Worm (Caenorhabditis elegans) whole organism, L1 larva: Measurements from ENCODE around the gene Y42H9AR.4.

Source experiments
- C16A3.4 ChIP-seq: fragments of 150-350 bp; optimal IDR thresholded peaks from 2 replicates; lab custom pipeline; 2014; ENCODE audit warnings: missing biosample characterization, missing genetic modification characterization
- Y116A8C.19 ChIP-seq: sonication (generic microtip); optimal IDR thresholded peaks from 2 replicates; lab custom pipeline; 2016; ENCODE audit warnings: missing compliant biosample characterization, missing genetic modification characterization, borderline replicate concordance
- aly-2 ChIP-seq: fragments of 150-350 bp; optimal IDR thresholded peaks from 2 replicates; lab custom pipeline; 2014; ENCODE audit warnings: missing biosample characterization, missing genetic modification characterization
- ama-1 ChIP-seq: fragments of 150-350 bp; optimal IDR thresholded peaks from 2 replicates; lab custom pipeline; 2014
- ceh-82 ChIP-seq, 3 experiments: fragments of 150-350 bp in 1 of 3; sonication (generic microtip) in 2 of 3; optimal IDR thresholded peaks; 2 replicates each; lab custom pipeline; 2014 to 2017; ENCODE audit warnings: missing biosample characterization in 3 of 3, missing genetic modification characterization in 3 of 3
- ceh-88 ChIP-seq: fragments of 200-800 bp; sonication (Bioruptor generic); IDR thresholded peaks from 2 replicates; pipeline ENCODE4 v1.3.6; 2022; ENCODE audit warnings: missing genetic modification characterization, missing compliant biosample characterization
- dsc-1 ChIP-seq: sonication (generic microtip); optimal IDR thresholded peaks from 2 replicates; lab custom pipeline; 2016; ENCODE audit warnings: mild to moderate bottlenecking, missing genetic modification characterization, missing compliant biosample characterization
- efl-3 ChIP-seq: fragments of 200-800 bp; sonication (Bioruptor generic); optimal IDR thresholded peaks from 2 replicates; lab custom pipeline; 2018; ENCODE audit warnings: mild to moderate bottlenecking, missing genetic modification characterization, missing compliant biosample characterization
- egl-13 ChIP-seq: sonication (generic microtip); optimal IDR thresholded peaks from 2 replicates; lab custom pipeline; 2016; ENCODE audit warnings: missing genotype, missing genetic modification reagents, missing genetic modification characterization, missing compliant biosample characterization
- elt-2 ChIP-seq: sonication (generic microtip); optimal IDR thresholded peaks from 2 replicates; lab custom pipeline; 2016; ENCODE audit warnings: missing genetic modification characterization, mild to moderate bottlenecking, inconsistent platforms, missing compliant biosample characterization, missing genetic modification reagents
- elt-3 ChIP-seq, 6 experiments: fragments of 150-350 bp in 1 of 6; sonication (generic microtip); optimal IDR thresholded peaks; 2 replicates each; lab custom pipeline; 2017 to 2018; ENCODE audit warnings: missing biosample characterization in 6 of 6, missing genetic modification characterization in 6 of 6, inconsistent platforms in 1 of 6
- fkh-10 ChIP-seq: sonication (generic microtip); optimal IDR thresholded peaks from 2 replicates; lab custom pipeline; 2017; ENCODE audit warnings: missing biosample characterization, missing genetic modification reagents, missing genetic modification characterization
- fkh-4 ChIP-seq: sonication (generic microtip); optimal IDR thresholded peaks from 2 replicates; lab custom pipeline; 2016; ENCODE audit warnings: missing compliant biosample characterization, missing genetic modification characterization, borderline replicate concordance
- grh-1 ChIP-seq: fragments of 200-800 bp; sonication (Bioruptor generic); IDR thresholded peaks from 2 replicates; pipeline ENCODE4 v1.3.6; 2022; ENCODE audit warnings: missing genetic modification reagents, missing genetic modification characterization, missing compliant biosample characterization
- hlh-17 ChIP-seq: fragments of 200-800 bp; sonication (Bioruptor generic); optimal IDR thresholded peaks from 2 replicates; lab custom pipeline; 2018; ENCODE audit warnings: missing genetic modification characterization, mild to moderate bottlenecking, missing compliant biosample characterization, moderate library complexity, borderline replicate concordance
- hlh-4 ChIP-seq: sonication (generic microtip); optimal IDR thresholded peaks from 2 replicates; lab custom pipeline; 2016; ENCODE audit warnings: mild to moderate bottlenecking, missing genetic modification characterization, missing compliant biosample characterization
- jun-1 ChIP-seq: fragments of 150-350 bp; optimal IDR thresholded peaks from 2 replicates; lab custom pipeline; 2014; ENCODE audit warnings: missing biosample characterization, missing genetic modification reagents, missing genetic modification characterization
- lin-15B ChIP-seq: fragments of 150-350 bp; sonication (generic microtip); optimal IDR thresholded peaks from 3 replicates; lab custom pipeline; 2014; ENCODE audit warnings: missing biosample characterization, missing genetic modification characterization
- lin-35 ChIP-seq, 2 experiments: fragments of 150-350 bp; optimal IDR thresholded peaks; 2 replicates each; lab custom pipeline; 2014; ENCODE audit warnings: missing biosample characterization in 2 of 2, missing genetic modification characterization in 2 of 2, missing genetic modification reagents in 2 of 2
- lin-39 ChIP-seq: fragments of 150-350 bp; optimal IDR thresholded peaks from 2 replicates; lab custom pipeline; 2014; ENCODE audit warnings: missing biosample characterization, missing genetic modification reagents, missing genetic modification characterization
- mdl-1 ChIP-seq, 2 experiments: fragments of 150-350 bp; optimal IDR thresholded peaks; 2 replicates each; lab custom pipeline; 2014 to 2017; ENCODE audit warnings: missing biosample characterization in 2 of 2, missing genetic modification characterization in 2 of 2, inconsistent platforms in 1 of 2
- mep-1 ChIP-seq: fragments of 150-350 bp; optimal IDR thresholded peaks from 2 replicates; lab custom pipeline; 2014; ENCODE audit warnings: missing biosample characterization, missing genetic modification characterization
- nhr-19 ChIP-seq: fragments of 200-800 bp; sonication (Bioruptor generic); conservative IDR thresholded peaks from 2 replicates; pipeline ENCODE4 v1.3.6; 2022; ENCODE audit warnings: missing genetic modification characterization, missing compliant biosample characterization
- nhr-20 ChIP-seq: sonication (generic microtip); optimal IDR thresholded peaks from 2 replicates; lab custom pipeline; 2016; ENCODE audit warnings: mild to moderate bottlenecking, missing genetic modification characterization, missing compliant biosample characterization
- nhr-237 ChIP-seq: fragments of 150-350 bp; optimal IDR thresholded peaks from 2 replicates; lab custom pipeline; 2014; ENCODE audit warnings: missing biosample characterization, missing genetic modification characterization
- nhr-28 ChIP-seq: fragments of 150-350 bp; optimal IDR thresholded peaks from 2 replicates; lab custom pipeline; 2014; ENCODE audit warnings: missing biosample characterization, missing genetic modification characterization
- nhr-71 ChIP-seq: sonication (generic microtip); optimal IDR thresholded peaks from 2 replicates; lab custom pipeline; 2016; ENCODE audit warnings: mild to moderate bottlenecking, missing genetic modification characterization, moderate library complexity, missing compliant biosample characterization
- nhr-76 ChIP-seq: sonication (generic microtip); optimal IDR thresholded peaks from 2 replicates; lab custom pipeline; 2017; ENCODE audit warnings: missing biosample characterization, missing genetic modification characterization
- nhr-77 ChIP-seq: fragments of 150-350 bp; optimal IDR thresholded peaks from 2 replicates; lab custom pipeline; 2014; ENCODE audit warnings: missing biosample characterization, missing genetic modification characterization
- nhr-84 ChIP-seq: sonication (generic microtip); optimal IDR thresholded peaks from 2 replicates; lab custom pipeline; 2017; ENCODE audit warnings: missing biosample characterization, missing genetic modification characterization
- nhr-85 ChIP-seq: sonication (generic microtip); peaks from one replicate; lab custom pipeline; 2016; ENCODE audit warnings: missing genetic modification characterization, inconsistent platforms, missing compliant biosample characterization
- nhr-90 ChIP-seq: sonication (generic microtip); optimal IDR thresholded peaks from 2 replicates; lab custom pipeline; 2016; ENCODE audit warnings: mild to moderate bottlenecking, missing genetic modification characterization, missing compliant biosample characterization; ENCODE audit not compliant: poor library complexity
- pag-3 ChIP-seq: sonication (generic microtip); optimal IDR thresholded peaks from 2 replicates; lab custom pipeline; 2017; ENCODE audit warnings: missing genetic modification characterization, mild to moderate bottlenecking, missing compliant biosample characterization, antibody characterized with exemption, borderline replicate concordance; ENCODE audit not compliant: insufficient read depth
- pax-3 ChIP-seq: fragments of 200-800 bp; sonication (Bioruptor generic); optimal IDR thresholded peaks from 2 replicates; lab custom pipeline; 2018; ENCODE audit warnings: mild to moderate bottlenecking, missing genetic modification characterization, moderate library complexity, missing compliant biosample characterization
- rnt-1 ChIP-seq: sonication (generic microtip); optimal IDR thresholded peaks from 2 replicates; lab custom pipeline; 2016; ENCODE audit warnings: mild to moderate bottlenecking, missing genetic modification characterization, moderate library complexity, missing compliant biosample characterization
- skn-1 ChIP-seq: fragments of 150-350 bp; optimal IDR thresholded peaks from 2 replicates; lab custom pipeline; 2014; ENCODE audit warnings: missing biosample characterization, missing genetic modification characterization
- snpc-4 ChIP-seq: fragments of 150-350 bp; optimal IDR thresholded peaks from 2 replicates; lab custom pipeline; 2014; ENCODE audit warnings: missing biosample characterization, missing genetic modification characterization
- snu-23 ChIP-seq: sonication (generic microtip); optimal IDR thresholded peaks from 2 replicates; lab custom pipeline; 2016; ENCODE audit warnings: missing genetic modification characterization, missing compliant biosample characterization
- sup-37 ChIP-seq: fragments of 200-800 bp; sonication (Bioruptor generic); optimal IDR thresholded peaks from 2 replicates; lab custom pipeline; 2018; ENCODE audit warnings: mild to moderate bottlenecking, missing genetic modification characterization, missing compliant biosample characterization
- swsn-7 ChIP-seq: sonication (generic microtip); optimal IDR thresholded peaks from 2 replicates; lab custom pipeline; 2016; ENCODE audit warnings: missing genetic modification characterization, missing compliant biosample characterization
- tbx-2 ChIP-seq: sonication (generic microtip); optimal IDR thresholded peaks from 2 replicates; lab custom pipeline; 2016; ENCODE audit warnings: missing genetic modification characterization, missing compliant biosample characterization
- tlp-1 ChIP-seq: fragments of 150-350 bp; optimal IDR thresholded peaks from 2 replicates; lab custom pipeline; 2014; ENCODE audit warnings: missing biosample characterization, missing genetic modification characterization
- unc-130 ChIP-seq: fragments of 150-350 bp; optimal IDR thresholded peaks from 2 replicates; lab custom pipeline; 2017; ENCODE audit warnings: missing biosample characterization, missing genetic modification characterization, inconsistent platforms
- unc-30 ChIP-seq: sonication (generic microtip); optimal IDR thresholded peaks from 2 replicates; lab custom pipeline; 2017; ENCODE audit warnings: missing biosample characterization, missing genetic modification characterization
- xbp-1 ChIP-seq: sonication (generic microtip); optimal IDR thresholded peaks from 2 replicates; lab custom pipeline; 2016; ENCODE audit warnings: missing genetic modification characterization, missing compliant biosample characterization
- ztf-11 ChIP-seq, 2 experiments: sonication (generic microtip); optimal IDR thresholded peaks; 2 replicates each; lab custom pipeline; 2016 to 2017; ENCODE audit warnings: missing genetic modification characterization in 2 of 2, missing biosample characterization in 1 of 2, missing compliant biosample characterization in 1 of 2

Gene Y42H9AR.4

ce11 chrIV:8146283-8146682 is 34.3 kb upstream of the Y42H9AR.4 start (continued):
- no peak for TF ChIP-seq lin-39
- peak; percentile 76 for TF ChIP-seq snu-23
- no peak for TF ChIP-seq xbp-1 (tag; lab: Kevin White, UChicago)
- TF ChIP-seq nhr-28 (tag; lab: Kevin White, UChicago) = no peak
- no peak for TF ChIP-seq pag-3 (tag; lab: Kevin White, UChicago)
- TF ChIP-seq Y116A8C.19 (tag; lab: Kevin White, UChicago) = no peak
- no peak for TF ChIP-seq snpc-4
- no peak for TF ChIP-seq jun-1 (tag; lab: Kevin White, UChicago)
- TF ChIP-seq nhr-76 (tag; lab: Kevin White, UChicago) = no peak
- no peak for TF ChIP-seq pax-3 (tag; lab: Kevin White, UChicago)
- TF ChIP-seq lin-15B (tag; lab: Kevin White, UChicago) = no peak
- no peak for TF ChIP-seq unc-30 (tag; lab: Kevin White, UChicago)
- peak; percentile 17; the same call in 1 of the 2 replicates for TF ChIP-seq nhr-19 (GFP tag; lab: Robert Waterston, UW)

ce11 chrIV:8144341-8144740 is 32.3 kb upstream of the Y42H9AR.4 start:
- TF ChIP-seq ama-1 (lab: Kevin White, UChicago) = no peak
- TF ChIP-seq nhr-90 (tag; lab: Kevin White, UChicago) = no peak
- TF ChIP-seq nhr-19 (GFP tag; lab: Robert Waterston, UW) = no peak
- TF ChIP-seq aly-2 = no peak
- TF ChIP-seq ceh-88 (GFP tag; lab: Robert Waterston, UW) = no peak
- TF ChIP-seq dsc-1 (tag; lab: Kevin White, UChicago) = peak; percentile 65
- TF ChIP-seq, all 84 proteins: peak for 1

ce11 chrIV:8142735-8143550 is 30.9 kb upstream of the Y42H9AR.4 start, which contains the start of gene pmk-2:
TSS of gene pmk-2 (plus strand) at chrIV:8143500.
- TF ChIP-seq nhr-71 (peak; percentile 68), grh-1 (GFP tag; lab: Robert Waterston, UW) (no peak), ama-1 (lab: Kevin White, UChicago) (no peak), nhr-77 (no peak), lin-39 (no peak), C16A3.4 (tag; lab: Kevin White, UChicago) (no peak), nhr-237 (tag; lab: Kevin White, UChicago) (no peak), sup-37 (GFP tag; lab: Kevin White, UChicago) (no peak), nhr-85 (tag; lab: Kevin White, UChicago) (no peak), fkh-4 (peak; percentile 41), egl-13 (tag; lab: Kevin White, UChicago) (no peak), efl-3 (GFP tag; lab: Kevin White, UChicago) (no peak), unc-30 (tag; lab: Kevin White, UChicago) (no peak), tlp-1 (tag; lab: Kevin White, UChicago) (no peak), skn-1 (tag; lab: Kevin White, UChicago) (no peak), pax-3 (tag; lab: Kevin White, UChicago) (peak; percentile 70), elt-2 (tag; lab: Kevin White, UChicago) (no peak), swsn-7 (tag; lab: Kevin White, UChicago) (no peak), snu-23 (no peak), nhr-20 (peak; percentile 10), rnt-1 (tag; lab: Kevin White, UChicago) (no peak), hlh-4 (peak; percentile 22), lin-35 (GFP tag; optimal IDR thresholded peaks at IDR 0.05; lab: Kevin White, UChicago) (no peak), mep-1 (tag; lab: Kevin White, UChicago) (no peak), ceh-82 (tag; optimal IDR thresholded peaks at IDR 0.05; lab: Kevin White, UChicago) (peak in 1 of 3 experiments; percentile 5), elt-3 (tag; optimal IDR thresholded peaks at IDR 0.05; lab: Kevin White, UChicago) (no peak), xbp-1 (tag; lab: Kevin White, UChicago) (no peak), mdl-1 (tag; optimal IDR thresholded peaks at IDR 0.05; lab: Kevin White, UChicago) (no peak), fkh-10 (GFP tag; lab: Kevin White, UChicago) (no peak), hlh-17 (GFP tag; lab: Kevin White, UChicago) (no peak), nhr-84 (no peak), nhr-28 (tag; lab: Kevin White, UChicago) (no peak), nhr-19 (GFP tag; lab: Robert Waterston, UW) (no peak), tbx-2 (no peak), unc-130 (tag; lab: Kevin White, UChicago) (no peak), aly-2 (no peak), ztf-11 (tag; optimal IDR thresholded peaks at IDR 0.05; lab: Kevin White, UChicago) (no peak)
